Fruit fly (Drosophila melanogaster) whole organism, wandering third instar larva: ENCODE results near the gene mRpL36.

ENCODE experiments used
- Abd-B ChIP-seq: fragments of >200 bp; optimal IDR thresholded peaks from 2 replicates; lab custom pipeline; 2017; ENCODE audit warnings: missing biosample characterization, missing genetic modification characterization
- CG32264 ChIP-seq: fragments of 200-800 bp; sonication (Bioruptor generic); optimal IDR thresholded peaks from 2 replicates; lab custom pipeline; 2016; ENCODE audit warnings: missing biosample characterization, missing genetic modification characterization
- CG9705 ChIP-seq: fragments of 200-800 bp; sonication (Bioruptor generic); optimal IDR thresholded peaks from 2 replicates; lab custom pipeline; 2018; ENCODE audit warnings: missing biosample characterization, mild to moderate bottlenecking, missing genetic modification characterization
- CrebA ChIP-seq: fragments of 200-800 bp; sonication (Bioruptor generic); optimal IDR thresholded peaks from 2 replicates; lab custom pipeline; 2016; ENCODE audit warnings: missing biosample characterization, mild to moderate bottlenecking, missing genetic modification characterization, borderline replicate concordance
- Dfd ChIP-seq: fragments of >200 bp; optimal IDR thresholded peaks from 2 replicates; lab custom pipeline; 2017; ENCODE audit warnings: missing biosample characterization, missing genetic modification characterization
- Dif ChIP-seq: fragments of 200-275, 200-300 bp; sonication (Bioruptor generic); optimal IDR thresholded peaks from 2 replicates; lab custom pipeline; 2018; ENCODE audit warnings: missing biosample characterization, missing genetic modification characterization; ENCODE audit not compliant: partially characterized antibody
- GATAd ChIP-seq: sonication (Bioruptor generic); optimal IDR thresholded peaks from 2 replicates; lab custom pipeline; 2016; ENCODE audit warnings: missing biosample characterization, missing genetic modification characterization
- HLH106 ChIP-seq: fragments of 200-800 bp; optimal IDR thresholded peaks from 3 replicates; lab custom pipeline; 2019; ENCODE audit warnings: missing biosample characterization, mild to moderate bottlenecking, missing genetic modification characterization, moderate library complexity
- Hnf4 ChIP-seq: fragments of 200-800 bp; sonication (Bioruptor generic); optimal IDR thresholded peaks from 2 replicates; lab custom pipeline; 2016; ENCODE audit warnings: missing biosample characterization, mild to moderate bottlenecking, missing genetic modification characterization
- Hr78 ChIP-seq: fragments of >200 bp; optimal IDR thresholded peaks from 2 replicates; lab custom pipeline; 2017; ENCODE audit warnings: missing biosample characterization, missing genetic modification characterization
- Hr83 ChIP-seq: fragments of 200-300 bp; sonication (Bioruptor generic); optimal IDR thresholded peaks from 2 replicates; lab custom pipeline; 2016; ENCODE audit warnings: missing biosample characterization, mild to moderate bottlenecking, missing genetic modification characterization, moderate library complexity; ENCODE audit not compliant: poor library complexity, severe bottlenecking
- Jra ChIP-seq: sonication (Bioruptor generic); optimal IDR thresholded peaks from 2 replicates; lab custom pipeline; 2016; ENCODE audit warnings: missing biosample characterization, missing genetic modification characterization
- Mio ChIP-seq: sonication (Bioruptor generic); optimal IDR thresholded peaks from 2 replicates; lab custom pipeline; 2016; ENCODE audit warnings: missing biosample characterization, missing genetic modification characterization
- Myc ChIP-seq: fragments of >200 bp; optimal IDR thresholded peaks from 2 replicates; lab custom pipeline; 2017
- N ChIP-seq: fragments of >200 bp; optimal IDR thresholded peaks from 2 replicates; lab custom pipeline; 2018; ENCODE audit warnings: missing biosample characterization, missing external identifiers, missing genetic modification characterization
- OdsH ChIP-seq: fragments of 200-800 bp; sonication (Bioruptor generic); optimal IDR thresholded peaks from 2 replicates; lab custom pipeline; 2016; ENCODE audit warnings: missing biosample characterization, mild to moderate bottlenecking, missing genetic modification characterization
- Rel ChIP-seq, 2 experiments: fragments of 200-800 bp; sonication (Bioruptor generic) in 1 of 2; optimal IDR thresholded peaks; 2 replicates in 1 of 2; 3 replicates in 1 of 2; lab custom pipeline; 2016 to 2019; ENCODE audit warnings: mild to moderate bottlenecking in 2 of 2, missing biosample characterization in 2 of 2, missing genetic modification characterization in 2 of 2, moderate library complexity in 1 of 2
- Sp1 ChIP-seq: fragments of 200-800 bp; sonication (Bioruptor generic); optimal IDR thresholded peaks from 3 replicates; lab custom pipeline; 2019; ENCODE audit warnings: missing biosample characterization, mild to moderate bottlenecking, missing genetic modification characterization, moderate library complexity
- Vsx2 ChIP-seq: fragments of 200-300, 225-300 bp; sonication (Bioruptor generic); optimal IDR thresholded peaks from 2 replicates; lab custom pipeline; 2018; ENCODE audit warnings: missing biosample characterization, missing genetic modification characterization; ENCODE audit not compliant: partially characterized antibody
- br ChIP-seq: fragments of 200-800 bp; sonication (Bioruptor generic); optimal IDR thresholded peaks from 2 replicates; lab custom pipeline; 2016; ENCODE audit warnings: missing biosample characterization, missing genetic modification characterization
- brk ChIP-seq: fragments of 200-800 bp; sonication (Bioruptor generic); optimal IDR thresholded peaks from 2 replicates; lab custom pipeline; 2016; ENCODE audit warnings: missing biosample characterization, mild to moderate bottlenecking, missing genetic modification characterization
- dl ChIP-seq, 2 experiments: fragments of 175-275, 200-275 bp in 1 of 2; fragments of 200-275 bp in 1 of 2; sonication (Bioruptor generic); optimal IDR thresholded peaks; lab custom pipeline; 2018; ENCODE audit warnings: mild to moderate bottlenecking in 2 of 2, missing biosample characterization in 2 of 2, missing genetic modification characterization in 2 of 2, moderate library complexity in 2 of 2; ENCODE audit not compliant: partially characterized antibody in 2 of 2, insufficient read depth in 1 of 2
- dmrt93B ChIP-seq: fragments of 200-800 bp; sonication (Bioruptor generic); optimal IDR thresholded peaks from 2 replicates; lab custom pipeline; 2018; ENCODE audit warnings: missing biosample characterization, mild to moderate bottlenecking, missing genetic modification characterization
- ey ChIP-seq: fragments of 200-800 bp; sonication (Bioruptor generic); optimal IDR thresholded peaks from 2 replicates; lab custom pipeline; 2016; ENCODE audit warnings: missing biosample characterization, missing genetic modification characterization
- foxo ChIP-seq, 2 experiments: fragments of 200-800 bp; sonication (Bioruptor generic); optimal IDR thresholded peaks; 2 replicates in 1 of 2; 3 replicates in 1 of 2; lab custom pipeline; 2016 to 2017; ENCODE audit warnings: missing biosample characterization in 2 of 2, missing genetic modification characterization in 2 of 2
- fru ChIP-seq: fragments of 200-800 bp; sonication (Bioruptor generic); optimal IDR thresholded peaks from 3 replicates; lab custom pipeline; 2016; ENCODE audit warnings: missing biosample characterization, mild to moderate bottlenecking, missing genetic modification characterization
- h ChIP-seq: fragments of 200-800 bp; sonication (Bioruptor generic); optimal IDR thresholded peaks from 3 replicates; lab custom pipeline; 2016; ENCODE audit warnings: missing biosample characterization, mild to moderate bottlenecking, missing genetic modification characterization
- jim ChIP-seq: fragments of 175-275, 200-325 bp; sonication (Bioruptor generic); optimal IDR thresholded peaks from 2 replicates; lab custom pipeline; 2016; ENCODE audit warnings: missing biosample characterization, mild to moderate bottlenecking, missing genetic modification characterization
- lola ChIP-seq: fragments of >200 bp; optimal IDR thresholded peaks from 2 replicates; lab custom pipeline; 2017; ENCODE audit warnings: missing biosample characterization, missing genetic modification characterization
- pan ChIP-seq: fragments of >200 bp; optimal IDR thresholded peaks from 2 replicates; lab custom pipeline; 2017
- psq ChIP-seq: fragments of 200-800 bp; sonication (Bioruptor generic); optimal IDR thresholded peaks from 3 replicates; lab custom pipeline; 2017; ENCODE audit warnings: missing biosample characterization, mild to moderate bottlenecking, missing genetic modification characterization, moderate library complexity
- rgr ChIP-seq: fragments of 200-800 bp; sonication (Bioruptor generic); optimal IDR thresholded peaks from 3 replicates; lab custom pipeline; 2016; ENCODE audit warnings: missing biosample characterization, mild to moderate bottlenecking, missing genetic modification characterization
- sage ChIP-seq: fragments of 200-800 bp; sonication (Bioruptor generic); optimal IDR thresholded peaks from 2 replicates; lab custom pipeline; 2016; ENCODE audit warnings: missing biosample characterization, mild to moderate bottlenecking, missing genetic modification characterization
- sv ChIP-seq: fragments of 200-800 bp; sonication (Bioruptor generic); optimal IDR thresholded peaks from 3 replicates; lab custom pipeline; 2016; ENCODE audit warnings: missing biosample characterization, missing genetic modification characterization
- tai ChIP-seq: sonication (Bioruptor generic); optimal IDR thresholded peaks from 2 replicates; lab custom pipeline; 2016; ENCODE audit warnings: missing biosample characterization, missing genetic modification characterization
- usp ChIP-seq: fragments of >200 bp; optimal IDR thresholded peaks from 2 replicates; lab custom pipeline; 2017; ENCODE audit warnings: missing biosample characterization, missing genetic modification characterization
- woc ChIP-seq: sonication (Bioruptor generic); optimal IDR thresholded peaks from 2 replicates; lab custom pipeline; 2016; ENCODE audit warnings: missing biosample characterization, mild to moderate bottlenecking, missing genetic modification characterization

The mRpL36 gene

dm6 chr3L:8096106-8096558 lies 28.8 kb downstream of the mRpL36 start (continued):
- TF ChIP-seq Jra (GFP tag; lab: Kevin White, UChicago) (peak; percentile 53), rgr (GFP tag; lab: Kevin White, UChicago) (peak; percentile 94), Hr83 (GFP tag; lab: Kevin White, UChicago) (no peak), Hnf4 (GFP tag; lab: Kevin White, UChicago) (peak; percentile 83), woc (GFP tag; lab: Kevin White, UChicago) (peak; percentile 55), dl (GFP tag; optimal IDR thresholded peaks at IDR 0.05; lab: Kevin White, UChicago; ENCODE audit: insufficient read depth in 1 of 2, partially characterized antibody in 2 of 2) (no peak), HLH106 (tag; lab: Kevin White, UChicago) (peak; percentile 91), tai (GFP tag; lab: Kevin White, UChicago) (no peak), Mio (peak; percentile 20)

dm6 chr3L:8094652-8095129 lies 30.2 kb downstream of the mRpL36 start:
- TF ChIP-seq HLH106 (tag; lab: Kevin White, UChicago) (peak; percentile 11), CG9705 (GFP tag; lab: Kevin White, UChicago) (no peak), pan (lab: Kevin White, UChicago) (no peak), foxo (GFP tag; optimal IDR thresholded peaks at IDR 0.05; lab: Kevin White, UChicago) (peak in 1 of 2 experiments; percentile 26), Rel (GFP tag; optimal IDR thresholded peaks at IDR 0.05; lab: Kevin White, UChicago) (no peak), Rel (tag; optimal IDR thresholded peaks at IDR 0.05; lab: Kevin White, UChicago) (peak; percentile 63), rgr (GFP tag; lab: Kevin White, UChicago) (peak; percentile 13), Hr83 (GFP tag; lab: Kevin White, UChicago) (peak; percentile 30)

- TF ChIP-seq sv (no peak), Rel (GFP tag; optimal IDR thresholded peaks at IDR 0.05; lab: Kevin White, UChicago) (no peak), Rel (tag; optimal IDR thresholded peaks at IDR 0.05; lab: Kevin White, UChicago) (peak; percentile 92), h (no peak), fru (peak; percentile 11), N (GFP tag; lab: Kevin White, UChicago) (no peak), dl (GFP tag; optimal IDR thresholded peaks at IDR 0.05; lab: Kevin White, UChicago; ENCODE audit: insufficient read depth in 1 of 2, partially characterized antibody in 2 of 2) (no peak), Mio (no peak), Abd-B (GFP tag; lab: Kevin White, UChicago) (no peak), psq (GFP tag; lab: Kevin White, UChicago) (no peak), Hr83 (GFP tag; lab: Kevin White, UChicago) (no peak), br (GFP tag; lab: Kevin White, UChicago) (peak; percentile 16), CrebA (GFP tag; lab: Kevin White, UChicago) (no peak)
Measured at dm6 chr3L:8093553-8093952, 31.4 kb downstream of the mRpL36 start.

dm6 chr3L:8091650-8092068 lies 33.3 kb downstream of the mRpL36 start, which contains the start of gene CG7565:
TSS of gene CG7565 (minus strand) at chr3L:8091786.
- no peak for TF ChIP-seq Abd-B (GFP tag; lab: Kevin White, UChicago)
- peak; percentile 23 for TF ChIP-seq Hr83 (GFP tag; lab: Kevin White, UChicago)
- peak in 1 of 2 experiments; percentile 75 for TF ChIP-seq foxo (GFP tag; optimal IDR thresholded peaks at IDR 0.05; lab: Kevin White, UChicago)
- peak; percentile 49 for TF ChIP-seq ey (GFP tag; lab: Kevin White, UChicago)
- TF ChIP-seq woc (GFP tag; lab: Kevin White, UChicago), result peak; percentile 20
- peak; percentile 59 for TF ChIP-seq OdsH (GFP tag; lab: Kevin White, UChicago)
- peak; percentile 40 for TF ChIP-seq Sp1 (GFP tag; lab: Kevin White, UChicago)
- TF ChIP-seq brk, result peak; percentile 54
- no peak for TF ChIP-seq Myc (lab: Kevin White, UChicago)
- TF ChIP-seq br (GFP tag; lab: Kevin White, UChicago), result peak; percentile 58
- peak; percentile 58 for TF ChIP-seq fru
- no peak for TF ChIP-seq Vsx2 (GFP tag; lab: Kevin White, UChicago)
- TF ChIP-seq dmrt93B (GFP tag; lab: Kevin White, UChicago), result no peak
- peak; percentile 10 for TF ChIP-seq sage
- TF ChIP-seq sv, result no peak
- no peak for TF ChIP-seq Rel (GFP tag; optimal IDR thresholded peaks at IDR 0.05; lab: Kevin White, UChicago)
- peak; percentile 61 for TF ChIP-seq Rel (tag; optimal IDR thresholded peaks at IDR 0.05; lab: Kevin White, UChicago)
- TF ChIP-seq rgr (GFP tag; lab: Kevin White, UChicago), result peak; percentile 81
- peak; percentile 35 for TF ChIP-seq HLH106 (tag; lab: Kevin White, UChicago)
- no peak for TF ChIP-seq dl (GFP tag; optimal IDR thresholded peaks at IDR 0.05; lab: Kevin White, UChicago; ENCODE audit: insufficient read depth in 1 of 2, partially characterized antibody in 2 of 2)
- no peak for TF ChIP-seq lola
- TF ChIP-seq Hr78 (GFP tag; lab: Kevin White, UChicago), result no peak
- no peak for TF ChIP-seq CG9705 (GFP tag; lab: Kevin White, UChicago)
- TF ChIP-seq jim (GFP tag; lab: Kevin White, UChicago), result no peak
- no peak for TF ChIP-seq pan (lab: Kevin White, UChicago)
- peak; percentile 72 for TF ChIP-seq h
- TF ChIP-seq Dif (GFP tag; lab: Kevin White, UChicago), result no peak
- no peak for TF ChIP-seq tai (GFP tag; lab: Kevin White, UChicago)
- TF ChIP-seq Jra (GFP tag; lab: Kevin White, UChicago), result peak; percentile 1
- TF ChIP-seq CrebA (GFP tag; lab: Kevin White, UChicago), result no peak
- TF ChIP-seq psq (GFP tag; lab: Kevin White, UChicago), result peak; percentile 14
- no peak for TF ChIP-seq GATAd (GFP tag; lab: Kevin White, UChicago)
- no peak for TF ChIP-seq N (GFP tag; lab: Kevin White, UChicago)
- TF ChIP-seq Dfd (GFP tag; lab: Kevin White, UChicago), result no peak
- peak; percentile 76 for TF ChIP-seq Hnf4 (GFP tag; lab: Kevin White, UChicago)
- peak; percentile 11 for TF ChIP-seq CG32264 (GFP tag; lab: Kevin White, UChicago)
- no peak for TF ChIP-seq usp (GFP tag; lab: Kevin White, UChicago)
